Fruit fly (Drosophila melanogaster) Kc167 (cell line): ENCODE results near the gene CG46387.

ENCODE experiments used
- Myc ChIP-seq: fragments of >200 bp; optimal IDR thresholded peaks from 2 replicates; lab custom pipeline; 2017; ENCODE audit warnings: missing external identifiers
- Sin3A ChIP-seq: fragments of >200 bp; optimal IDR thresholded peaks from 2 replicates; lab custom pipeline; 2018; ENCODE audit warnings: missing external identifiers
- h ChIP-seq: fragments of >200 bp; optimal IDR thresholded peaks from 3 replicates; lab custom pipeline; 2018; ENCODE audit warnings: missing external identifiers
- insv ChIP-seq: fragments of >200 bp; optimal IDR thresholded peaks from 3 replicates; lab custom pipeline; 2018; ENCODE audit warnings: missing external identifiers
- psq ChIP-seq: fragments of >200 bp; optimal IDR thresholded peaks from 2 replicates; lab custom pipeline; 2017; ENCODE audit warnings: missing external identifiers
- ttk ChIP-seq: sonication (Bioruptor generic); optimal IDR thresholded peaks from 2 replicates; lab custom pipeline; 2017; ENCODE audit warnings: missing external identifiers

Gene CG46387

DNA sequence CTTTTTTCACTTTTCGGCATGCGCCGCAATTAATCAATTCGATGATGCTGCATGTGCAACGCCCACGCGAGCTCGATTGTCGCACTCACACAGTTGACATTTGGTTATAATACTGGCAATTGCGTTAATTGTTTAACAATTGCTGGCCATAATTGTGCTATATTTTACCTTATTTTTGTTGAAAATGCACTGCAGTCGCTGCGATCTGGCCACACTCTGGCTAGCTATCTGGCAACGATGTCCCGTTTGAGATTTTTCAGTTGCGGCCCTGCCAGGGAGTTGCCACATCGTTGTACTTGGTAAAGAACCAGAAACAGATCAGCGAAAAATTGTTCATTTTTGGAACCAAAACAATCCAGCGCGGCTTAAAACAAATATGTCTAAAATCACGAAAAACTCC is at the start of gene CG46387, which contains the start of gene CG6707:
Gene CG46387 (plus strand): TSS at position 272 of the 400 bp plus-strand sequence.
Gene CG6707 (minus strand): TSS at position 221 of the 400 bp plus-strand sequence.
- TF ChIP-seq insv (lab: Kevin White, UChicago) (no peak), h (lab: Kevin White, UChicago) (no peak), Sin3A (no peak), ttk (lab: Kevin White, UChicago) (no peak), psq (lab: Kevin White, UChicago) (no peak), Myc (no peak)

dm6 chr3L:9848744-9849143 is 49.7 kb upstream of the CG46387 start:
- TF ChIP-seq psq (lab: Kevin White, UChicago): no peak
- TF ChIP-seq Sin3A: no peak
- TF ChIP-seq Myc: no peak
- TF ChIP-seq insv (lab: Kevin White, UChicago): no peak
- TF ChIP-seq ttk (lab: Kevin White, UChicago): no peak
- TF ChIP-seq h (lab: Kevin White, UChicago): no peak

DNA sequence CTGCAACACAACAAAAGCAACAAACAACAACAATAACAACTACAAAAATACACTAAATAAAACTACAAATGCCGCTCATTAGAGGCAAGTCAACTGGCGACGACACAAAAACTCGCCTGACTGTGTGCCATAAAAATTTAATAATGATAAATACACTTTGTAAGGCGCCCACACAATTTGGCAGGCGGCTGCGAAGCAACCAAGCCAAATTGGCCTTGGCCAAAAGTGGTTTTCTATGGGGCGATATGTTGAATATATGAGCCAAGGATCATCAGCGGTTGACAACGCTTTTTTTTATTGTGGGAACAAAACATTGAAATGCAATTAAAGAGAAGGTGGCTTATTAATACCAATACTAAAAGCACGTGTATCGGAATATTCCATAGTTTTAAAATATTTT is 48.3 kb upstream of the CG46387 start:
- no peak for TF ChIP-seq ttk (lab: Kevin White, UChicago)
- no peak for TF ChIP-seq psq (lab: Kevin White, UChicago)
- TF ChIP-seq insv (lab: Kevin White, UChicago): no peak
- no peak for TF ChIP-seq Sin3A
- no peak for TF ChIP-seq h (lab: Kevin White, UChicago)

dm6 chr3L:9851000-9851671 is 47.3 kb upstream of the CG46387 start:
- TF ChIP-seq psq (lab: Kevin White, UChicago) (no peak), insv (lab: Kevin White, UChicago) (no peak), h (lab: Kevin White, UChicago) (no peak), ttk (lab: Kevin White, UChicago) (no peak), Myc (no peak), Sin3A (no peak)

DNA sequence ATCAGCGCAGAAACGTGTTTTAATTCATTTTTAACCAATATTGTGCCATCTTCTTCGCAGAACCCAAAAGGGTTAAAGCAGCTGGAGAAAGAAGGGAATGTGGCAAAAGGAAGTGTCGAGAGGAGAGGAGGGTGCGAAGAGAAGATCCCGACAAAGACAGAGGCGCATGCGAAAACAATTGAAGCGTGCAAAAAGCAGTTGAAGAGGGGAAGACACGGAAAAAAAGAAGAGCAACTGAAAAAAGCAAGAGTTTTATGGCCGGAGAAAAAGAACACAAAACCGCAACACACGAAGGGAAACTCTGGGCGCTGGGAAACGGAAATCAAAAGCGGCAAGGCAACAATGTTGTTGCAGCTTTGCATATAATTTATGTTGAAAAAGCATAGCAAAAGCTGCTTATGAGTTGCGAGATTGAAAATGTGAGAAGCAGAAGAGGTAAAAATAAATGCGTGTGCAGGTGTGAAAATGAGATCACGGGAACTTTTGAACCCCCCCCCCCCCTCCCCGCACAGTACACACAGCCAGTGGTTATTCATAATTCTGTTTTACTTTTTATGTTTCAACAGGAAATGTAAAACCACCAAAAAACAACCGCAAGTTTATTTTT is 45.2 kb upstream of the CG46387 start:
- TF ChIP-seq ttk (lab: Kevin White, UChicago): no peak
- no peak for TF ChIP-seq psq (lab: Kevin White, UChicago)
- no peak for TF ChIP-seq insv (lab: Kevin White, UChicago)
- TF ChIP-seq h (lab: Kevin White, UChicago): no peak
- TF ChIP-seq Myc: no peak
- TF ChIP-seq Sin3A: no peak

DNA sequence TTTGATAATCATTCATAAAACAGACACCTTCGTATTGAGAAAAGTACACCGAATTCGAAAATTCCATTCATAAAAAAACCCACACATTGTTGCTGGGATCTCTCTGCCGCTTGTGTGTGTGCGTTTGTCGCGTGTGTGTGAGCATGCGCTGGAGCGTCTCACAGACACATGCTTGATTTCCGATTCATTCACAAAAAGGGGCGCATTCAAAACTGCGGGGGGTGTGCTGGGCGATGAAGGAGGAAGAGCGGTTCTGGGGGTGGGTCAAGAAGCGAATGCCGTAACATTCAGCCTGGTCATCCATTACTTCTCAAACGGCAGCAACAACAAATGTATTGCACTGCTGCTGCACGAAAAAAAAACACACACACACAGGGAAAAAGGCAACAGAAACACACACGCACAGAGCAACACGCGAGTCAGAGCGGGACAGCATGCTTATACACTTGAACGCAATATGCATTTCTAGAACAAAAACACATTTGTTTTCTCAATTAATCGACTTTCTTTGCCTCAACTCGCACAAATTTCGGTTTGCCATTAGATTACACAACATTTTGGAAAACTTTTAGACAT is 44.4 kb upstream of the CG46387 start:
- TF ChIP-seq Sin3A (no peak), psq (lab: Kevin White, UChicago) (no peak), Myc (no peak), insv (lab: Kevin White, UChicago) (no peak), h (lab: Kevin White, UChicago) (no peak), ttk (lab: Kevin White, UChicago) (no peak)

dm6 chr3L:9854583-9855519 is 43.6 kb upstream of the CG46387 start, which contains the start of gene RasGAP1:
Gene RasGAP1, minus strand, starts transcription at chr3L:9855285.
- TF ChIP-seq Myc (no peak), psq (lab: Kevin White, UChicago) (peak; percentile 30)

dm6 chr3L:9855784-9856426 is 42.5 kb upstream of the CG46387 start:
- TF ChIP-seq ttk (lab: Kevin White, UChicago): no peak
- no peak for TF ChIP-seq psq (lab: Kevin White, UChicago)
- TF ChIP-seq insv (lab: Kevin White, UChicago): no peak
- no peak for TF ChIP-seq h (lab: Kevin White, UChicago)
- TF ChIP-seq Sin3A: no peak
- no peak for TF ChIP-seq Myc

- no peak for TF ChIP-seq Myc
- TF ChIP-seq psq (lab: Kevin White, UChicago): no peak
- no peak for TF ChIP-seq ttk (lab: Kevin White, UChicago)
- no peak for TF ChIP-seq h (lab: Kevin White, UChicago)
- no peak for TF ChIP-seq insv (lab: Kevin White, UChicago)
- no peak for TF ChIP-seq Sin3A
Observed at dm6 chr3L:9856430-9857218, 41.8 kb upstream of the CG46387 start.

dm6 chr3L:9859624-9860023 is 38.8 kb upstream of the CG46387 start, which contains the start of gene CG10809:
Gene CG10809, minus strand, starts transcription at chr3L:9859889.
- no peak for TF ChIP-seq Sin3A
- TF ChIP-seq Myc: no peak
- no peak for TF ChIP-seq psq (lab: Kevin White, UChicago)
- no peak for TF ChIP-seq h (lab: Kevin White, UChicago)
- TF ChIP-seq ttk (lab: Kevin White, UChicago): no peak
- TF ChIP-seq insv (lab: Kevin White, UChicago): no peak
